Worm (Caenorhabditis elegans): ENCODE data around the gene stip-1.

stip-1 gene

ce11 chrII:10357468-10358007 lies 7.7 kb upstream of the stip-1 start, which contains the start of gene C07E3.3:
Gene C07E3.3, minus strand, starts transcription at chrII:10357518.
- TF ChIP-seq lsy-2 (tag; optimal IDR thresholded peaks at IDR 0.05) (no peak), F13H6.1 (tag; optimal IDR thresholded peaks at IDR 0.05) (no peak), ztf-11 (tag; optimal IDR thresholded peaks at IDR 0.05) (no peak), skn-1 (tag; optimal IDR thresholded peaks at IDR 0.05) (no peak), nhr-237 (tag; optimal IDR thresholded peaks at IDR 0.05) (no peak), aly-2 (tag; optimal IDR thresholded peaks at IDR 0.05) (no peak), fos-1 (tag; optimal IDR thresholded peaks at IDR 0.05) (no peak), snpc-4 (tag; optimal IDR thresholded peaks at IDR 0.05) (no peak)

- TF ChIP-seq F13H6.1 (tag; optimal IDR thresholded peaks at IDR 0.05): no peak
- TF ChIP-seq nhr-237 (tag; optimal IDR thresholded peaks at IDR 0.05): no peak
- no peak for TF ChIP-seq R02D3.7 (tag; optimal IDR thresholded peaks at IDR 0.05)
- TF ChIP-seq crh-2 (tag; optimal IDR thresholded peaks at IDR 0.05): no peak
- no peak for TF ChIP-seq sem-4 (tag; optimal IDR thresholded peaks at IDR 0.05)
- TF ChIP-seq alr-1 (tag; optimal IDR thresholded peaks at IDR 0.05): no peak
- no peak for TF ChIP-seq nhr-23 (tag; optimal IDR thresholded peaks at IDR 0.05)
- no peak for TF ChIP-seq aly-2 (tag; optimal IDR thresholded peaks at IDR 0.05)
- no peak for TF ChIP-seq lsy-2 (tag; optimal IDR thresholded peaks at IDR 0.05)
- no peak for TF ChIP-seq nhr-21 (tag; optimal IDR thresholded peaks at IDR 0.05)
- TF ChIP-seq lin-13 (GFP tag; optimal IDR thresholded peaks at IDR 0.05): no peak
- no peak for TF ChIP-seq sma-3 (GFP tag; optimal IDR thresholded peaks at IDR 0.05)
- TF ChIP-seq nhr-11 (tag; optimal IDR thresholded peaks at IDR 0.05): no peak
These were observed 2.2 kb upstream of the stip-1 start, which contains the start of gene C07E3.8 for ce11 chrII:10351963-10352362. Gene C07E3.8, plus strand, starts transcription at chrII:10352263.

- TF ChIP-seq lin-39 (tag; optimal IDR thresholded peaks at IDR 0.05) (no peak), fos-1 (tag; optimal IDR thresholded peaks at IDR 0.05) (no peak), crh-2 (tag; optimal IDR thresholded peaks at IDR 0.05) (no peak), sma-3 (GFP tag; optimal IDR thresholded peaks at IDR 0.05) (no peak), ZK546.5 (tag; optimal IDR thresholded peaks at IDR 0.05) (no peak), elt-1 (tag; optimal IDR thresholded peaks at IDR 0.05) (no peak), dmd-4 (tag; optimal IDR thresholded peaks at IDR 0.05) (no peak), blmp-1 (tag; optimal IDR thresholded peaks at IDR 0.05; ENCODE audit: insufficient read depth) (no peak), aly-2 (tag; optimal IDR thresholded peaks at IDR 0.05) (no peak), alr-1 (tag; optimal IDR thresholded peaks at IDR 0.05) (no peak), nhr-10 (tag; optimal IDR thresholded peaks at IDR 0.05) (no peak), nhr-12 (tag; optimal IDR thresholded peaks at IDR 0.05) (no peak), egl-27 (tag; optimal IDR thresholded peaks at IDR 0.05) (no peak), skn-1 (tag; optimal IDR thresholded peaks at IDR 0.05) (peak; percentile 9), zag-1 (tag; optimal IDR thresholded peaks at IDR 0.05) (no peak), sma-9 (GFP tag; optimal IDR thresholded peaks at IDR 0.05) (no peak), sma-9 (tag; optimal IDR thresholded peaks at IDR 0.05) (no peak), nhr-237 (tag; optimal IDR thresholded peaks at IDR 0.05) (no peak), nhr-25 (tag; optimal IDR thresholded peaks at IDR 0.05) (no peak), nhr-6 (tag; optimal IDR thresholded peaks at IDR 0.05) (no peak), ztf-4 (tag; optimal IDR thresholded peaks at IDR 0.05) (no peak), lin-11 (tag; optimal IDR thresholded peaks at IDR 0.05) (no peak), unc-55 (GFP tag; optimal IDR thresholded peaks at IDR 0.05) (peak; percentile 74), ama-1 (optimal IDR thresholded peaks at IDR 0.05) (no peak), unc-39 (tag; optimal IDR thresholded peaks at IDR 0.05) (no peak), C34F6.9 (tag; optimal IDR thresholded peaks at IDR 0.05) (peak; percentile 56), mab-5 (tag; optimal IDR thresholded peaks at IDR 0.05) (no peak), mdl-1 (tag; optimal IDR thresholded peaks at IDR 0.05) (no peak), nhr-129 (tag; optimal IDR thresholded peaks at IDR 0.05) (peak; percentile 50), F13H6.1 (tag; optimal IDR thresholded peaks at IDR 0.05) (no peak), nhr-23 (tag; optimal IDR thresholded peaks at IDR 0.05) (no peak), nhr-21 (tag; optimal IDR thresholded peaks at IDR 0.05) (no peak), ceh-82 (tag; optimal IDR thresholded peaks at IDR 0.05) (no peak), Y55F3AM.14 (GFP tag; optimal IDR thresholded peaks at IDR 0.05) (no peak), R02D3.7 (tag; optimal IDR thresholded peaks at IDR 0.05) (peak; percentile 8), ztf-1 (GFP tag; conservative IDR thresholded peaks at IDR 0.05) (no peak), mbf-1 (tag; optimal IDR thresholded peaks at IDR 0.05) (no peak), lsy-2 (tag; optimal IDR thresholded peaks at IDR 0.05) (peak; percentile 4 to 72), elt-3 (tag; optimal IDR thresholded peaks at IDR 0.05) (no peak), unc-62 (GFP tag; optimal IDR thresholded peaks at IDR 0.05) (no peak), lin-13 (GFP tag; optimal IDR thresholded peaks at IDR 0.05) (no peak), peb-1 (tag; optimal IDR thresholded peaks at IDR 0.05) (no peak), nhr-11 (tag; optimal IDR thresholded peaks at IDR 0.05) (no peak), snpc-4 (tag; optimal IDR thresholded peaks at IDR 0.05) (no peak), sem-4 (tag; optimal IDR thresholded peaks at IDR 0.05) (no peak), ceh-16 (tag; optimal IDR thresholded peaks at IDR 0.05) (no peak), gmeb-1 (tag; optimal IDR thresholded peaks at IDR 0.05) (peak; percentile 91)
These were observed 675 bp upstream of the stip-1 start, which contains the start of gene C07E3.9 for ce11 chrII:10350487-10350886. Gene C07E3.9, plus strand, starts transcription at chrII:10350756.

Data from whole organism, L2 larva.